Fruit fly (Drosophila melanogaster) whole organism, embryonic: ENCODE data around the gene Pi4KIIalpha.

ENCODE experiments used
- Aef1 ChIP-seq: fragments of 200-800 bp; sonication (Bioruptor generic); IDR thresholded peaks from 3 replicates; pipeline ENCODE4 v1.3.6; 2022; ENCODE audit warnings: missing biosample characterization, missing genetic modification characterization
- C15 ChIP-seq: fragments of 200-800 bp; sonication (Bioruptor generic); IDR thresholded peaks from 3 replicates; pipeline ENCODE4 v1.3.6; 2022; ENCODE audit warnings: missing biosample characterization, missing genetic modification characterization
- CG10209 ChIP-seq: fragments of 200-800 bp; sonication (Bioruptor generic); optimal IDR thresholded peaks from 3 replicates; lab custom pipeline; 2017; ENCODE audit warnings: missing biosample characterization, mild to moderate bottlenecking, missing genetic modification characterization, missing genetic modification reagents
- CG10321 ChIP-seq: fragments of 200-800 bp; sonication (Bioruptor generic); IDR thresholded peaks from 2 replicates; pipeline ENCODE4 v1.3.6; 2022; ENCODE audit warnings: missing biosample characterization, missing genetic modification characterization
- CG10959 ChIP-seq: fragments of 200-800 bp; sonication (Bioruptor generic); IDR thresholded peaks from 2 replicates; pipeline ENCODE4 v1.3.6; 2022; ENCODE audit warnings: missing biosample characterization, missing genetic modification characterization
- CG14860 ChIP-seq: fragments of 200-800 bp; sonication (Bioruptor generic); IDR thresholded peaks from 3 replicates; pipeline ENCODE4 v1.3.6; 2022; ENCODE audit warnings: missing biosample characterization, missing genetic modification characterization; ENCODE audit not compliant: partially characterized antibody
- CG15696 ChIP-seq: fragments of 200-800 bp; sonication (Bioruptor generic); optimal IDR thresholded peaks from 2 replicates; lab custom pipeline; 2019; ENCODE audit warnings: missing biosample characterization, mild to moderate bottlenecking, missing genetic modification characterization, moderate library complexity
- CG1647 ChIP-seq: fragments of 200-800 bp; sonication (Bioruptor generic); optimal IDR thresholded peaks from 3 replicates; lab custom pipeline; 2016; ENCODE audit warnings: missing biosample characterization, missing genetic modification characterization
- CG17361 ChIP-seq: fragments of 200-800 bp; sonication (Bioruptor generic); IDR thresholded peaks from 3 replicates; pipeline ENCODE4 v1.3.6; 2022; ENCODE audit warnings: missing biosample characterization, missing genetic modification characterization
- CG2678 ChIP-seq: fragments of 200-800 bp; sonication (Bioruptor generic); optimal IDR thresholded peaks from 3 replicates; lab custom pipeline; 2019; ENCODE audit warnings: missing biosample characterization, mild to moderate bottlenecking, missing genetic modification characterization, moderate library complexity
- CG2712 ChIP-seq: fragments of 200-800 bp; optimal IDR thresholded peaks from 3 replicates; lab custom pipeline; 2019; ENCODE audit warnings: missing biosample characterization, mild to moderate bottlenecking, missing genetic modification characterization, moderate library complexity
- CG2875 ChIP-seq: fragments of 200-800 bp; sonication (Bioruptor generic); optimal IDR thresholded peaks from 2 replicates; lab custom pipeline; 2017; ENCODE audit warnings: missing biosample characterization, mild to moderate bottlenecking, missing genetic modification characterization, missing genetic modification reagents
- CG3281 ChIP-seq: fragments of 200-800 bp; sonication (Bioruptor generic); optimal IDR thresholded peaks from 3 replicates; lab custom pipeline; 2017; ENCODE audit warnings: missing biosample characterization, mild to moderate bottlenecking, missing genetic modification characterization
- CG4282 ChIP-seq: fragments of 200-800 bp; sonication (Bioruptor generic); optimal IDR thresholded peaks from 2 replicates; lab custom pipeline; 2016; ENCODE audit warnings: missing biosample characterization, missing genetic modification characterization
- CG4707 ChIP-seq: fragments of 200-800 bp; sonication (Bioruptor generic); optimal IDR thresholded peaks from 2 replicates; lab custom pipeline; 2018; ENCODE audit warnings: missing biosample characterization, mild to moderate bottlenecking, missing genetic modification characterization, moderate library complexity
- CG6254 ChIP-seq: fragments of 200-800 bp; sonication (Bioruptor generic); optimal IDR thresholded peaks from 3 replicates; lab custom pipeline; 2017; ENCODE audit warnings: mild to moderate bottlenecking, missing biosample characterization, missing genetic modification reagents, missing genetic modification characterization
- CG6683 ChIP-seq: fragments of 200-800 bp; sonication (Bioruptor generic); optimal IDR thresholded peaks from 2 replicates; lab custom pipeline; 2017; ENCODE audit warnings: missing biosample characterization, mild to moderate bottlenecking, missing genetic modification characterization, missing genetic modification reagents
- CG7271 ChIP-seq: fragments of 200-800 bp; sonication (Bioruptor generic); optimal IDR thresholded peaks from 2 replicates; lab custom pipeline; 2018; ENCODE audit warnings: missing biosample characterization, mild to moderate bottlenecking, missing genetic modification characterization, moderate library complexity
- CG7987 ChIP-seq: fragments of 200-800 bp; sonication (Bioruptor generic); optimal IDR thresholded peaks from 2 replicates; lab custom pipeline; 2018; ENCODE audit warnings: missing biosample characterization, mild to moderate bottlenecking, missing genetic modification characterization, moderate library complexity
- CG8478 ChIP-seq: fragments of >200 bp; optimal IDR thresholded peaks from 2 replicates; lab custom pipeline; 2018
- CHES-1-like ChIP-seq: fragments of 200-800 bp; sonication (Bioruptor generic); optimal IDR thresholded peaks from 2 replicates; lab custom pipeline; 2016; ENCODE audit warnings: missing biosample characterization, missing genetic modification characterization
- E2f2 ChIP-seq: fragments of 200-800 bp; sonication (Bioruptor generic); IDR thresholded peaks from 2 replicates; pipeline ENCODE4 v1.3.6; 2022; ENCODE audit warnings: missing biosample characterization, missing genetic modification characterization
- Gsc ChIP-seq: fragments of 200-800 bp; sonication (Bioruptor generic); IDR thresholded peaks from 2 replicates; pipeline ENCODE4 v1.3.6; 2022; ENCODE audit warnings: missing biosample characterization, missing genetic modification characterization
- HmgD ChIP-seq: fragments of 200-800 bp; sonication (Bioruptor generic); optimal IDR thresholded peaks from 3 replicates; lab custom pipeline; 2016; ENCODE audit warnings: missing biosample characterization, missing genetic modification characterization
- Hr3 ChIP-seq: fragments of 200-800 bp; sonication (Bioruptor generic); optimal IDR thresholded peaks from 3 replicates; lab custom pipeline; 2016; ENCODE audit warnings: missing biosample characterization, missing genetic modification characterization
- Hr78 ChIP-seq, 2 experiments: fragments of 200-800 bp in 1 of 2; fragments of >200 bp in 1 of 2; sonication (Bioruptor generic) in 1 of 2; optimal IDR thresholded peaks; 2 replicates each; lab custom pipeline; 2017 to 2019; ENCODE audit warnings: missing biosample characterization in 2 of 2, missing genetic modification characterization in 2 of 2, mild to moderate bottlenecking in 1 of 2, moderate library complexity in 1 of 2
- Lpt ChIP-seq: fragments of >200 bp; optimal IDR thresholded peaks from 2 replicates; lab custom pipeline; 2018; ENCODE audit warnings: missing biosample characterization, missing genetic modification characterization
- MBD-R2 ChIP-seq: fragments of 200-800 bp; sonication (Bioruptor generic); IDR thresholded peaks from 2 replicates; pipeline ENCODE4 v1.3.6; 2022; ENCODE audit warnings: missing biosample characterization, missing genetic modification characterization
- MESR4 ChIP-seq: fragments of 200-800 bp; sonication (Bioruptor generic); optimal IDR thresholded peaks from 2 replicates; lab custom pipeline; 2018; ENCODE audit warnings: missing biosample characterization, mild to moderate bottlenecking, missing genetic modification characterization, moderate library complexity
- Mad ChIP-seq: fragments of 200-800 bp; sonication (Bioruptor generic); optimal IDR thresholded peaks from 2 replicates; lab custom pipeline; 2016; ENCODE audit warnings: missing biosample characterization, missing genetic modification characterization
- NC2α ChIP-seq: fragments of 200-800 bp; sonication (Bioruptor generic); optimal IDR thresholded peaks from 2 replicates; lab custom pipeline; 2016; ENCODE audit warnings: missing biosample characterization, missing genetic modification characterization
- Neu2 ChIP-seq: fragments of 200-800 bp; sonication (Bioruptor generic); optimal IDR thresholded peaks from 3 replicates; lab custom pipeline; 2016; ENCODE audit warnings: missing biosample characterization, missing genetic modification characterization, borderline replicate concordance
- Pdp1 ChIP-seq, 2 experiments: fragments of 200-800 bp; sonication (Bioruptor generic); optimal IDR thresholded peaks; 3 replicates each; lab custom pipeline; 2016; ENCODE audit warnings: missing biosample characterization in 2 of 2, missing genetic modification characterization in 2 of 2, mild to moderate bottlenecking in 1 of 2, moderate library complexity in 1 of 2
- Tbp ChIP-seq: fragments of >200 bp; optimal IDR thresholded peaks from 2 replicates; lab custom pipeline; 2018; ENCODE audit warnings: missing biosample characterization, missing genetic modification characterization
- az2 ChIP-seq: fragments of 200-800 bp; sonication (Bioruptor generic); optimal IDR thresholded peaks from 3 replicates; lab custom pipeline; 2016; ENCODE audit warnings: missing biosample characterization, missing genetic modification characterization
- dmrt11E ChIP-seq: fragments of 200-800 bp; sonication (Bioruptor generic); optimal IDR thresholded peaks from 3 replicates; lab custom pipeline; 2018; ENCODE audit warnings: missing biosample characterization, mild to moderate bottlenecking, missing genetic modification characterization, moderate library complexity
- eyg ChIP-seq: fragments of 200-800 bp; sonication (Bioruptor generic); optimal IDR thresholded peaks from 3 replicates; lab custom pipeline; 2016; ENCODE audit warnings: missing biosample characterization, missing genetic modification characterization
- fd102C ChIP-seq: fragments of 200-800 bp; sonication (Bioruptor generic); optimal IDR thresholded peaks from 2 replicates; lab custom pipeline; 2018; ENCODE audit warnings: missing biosample characterization, mild to moderate bottlenecking, missing genetic modification characterization, moderate library complexity
- fru ChIP-seq: fragments of >200 bp; optimal IDR thresholded peaks from 2 replicates; lab custom pipeline; 2017
- gce ChIP-seq: fragments of 200-800 bp; sonication (Bioruptor generic); IDR thresholded peaks from 3 replicates; pipeline ENCODE4 v1.3.6; 2022; ENCODE audit warnings: missing biosample characterization, missing genetic modification characterization
- mirr ChIP-seq: fragments of 200-800 bp; sonication (Bioruptor generic); optimal IDR thresholded peaks from 3 replicates; lab custom pipeline; 2018; ENCODE audit warnings: missing biosample characterization, mild to moderate bottlenecking, missing genetic modification characterization
- nom ChIP-seq: fragments of 200-800 bp; sonication (Bioruptor generic); optimal IDR thresholded peaks from 2 replicates; lab custom pipeline; 2017; ENCODE audit warnings: missing biosample characterization, missing genetic modification characterization, mild to moderate bottlenecking, moderate library complexity, missing genetic modification reagents
- pfk ChIP-seq: fragments of 200-800 bp; sonication (Bioruptor generic); optimal IDR thresholded peaks from 2 replicates; lab custom pipeline; 2018; ENCODE audit warnings: missing biosample characterization, mild to moderate bottlenecking, missing genetic modification characterization, moderate library complexity
- salm ChIP-seq: fragments of 200-800 bp; sonication (Bioruptor generic); optimal IDR thresholded peaks from 2 replicates; lab custom pipeline; 2018; ENCODE audit warnings: missing biosample characterization, mild to moderate bottlenecking, missing genetic modification characterization
- sr ChIP-seq: fragments of 200-800 bp; sonication (Bioruptor generic); IDR thresholded peaks from 3 replicates; pipeline ENCODE4 v1.3.6; 2022; ENCODE audit warnings: missing biosample characterization, missing genetic modification characterization
- stc ChIP-seq: fragments of 200-800 bp; sonication (Bioruptor generic); IDR thresholded peaks from 2 replicates; pipeline ENCODE4 v1.3.6; 2022; ENCODE audit warnings: missing biosample characterization, missing genetic modification characterization
- tin ChIP-seq: fragments of 200-800 bp; sonication (Bioruptor generic); optimal IDR thresholded peaks from 3 replicates; lab custom pipeline; 2016; ENCODE audit warnings: missing biosample characterization, missing genetic modification characterization
- tll ChIP-seq, 2 experiments: fragments of 200-800 bp in 1 of 2; fragments of >200 bp in 1 of 2; sonication (Bioruptor generic) in 1 of 2; optimal IDR thresholded peaks; 2 replicates each; lab custom pipeline; 2017 to 2019; ENCODE audit warnings: missing biosample characterization in 2 of 2, missing genetic modification characterization in 2 of 2, mild to moderate bottlenecking in 1 of 2, moderate library complexity in 1 of 2
- twi ChIP-seq: fragments of 200-800 bp; optimal IDR thresholded peaks from 2 replicates; lab custom pipeline; 2019; ENCODE audit warnings: missing biosample characterization, mild to moderate bottlenecking, missing genetic modification characterization, moderate library complexity
- wdn ChIP-seq: fragments of 200-800 bp; sonication (Bioruptor generic); IDR thresholded peaks from 2 replicates; pipeline ENCODE4 v1.3.6; 2022; ENCODE audit warnings: missing biosample characterization, missing genetic modification characterization
- z ChIP-seq: fragments of 200-800 bp; sonication (Bioruptor generic); IDR thresholded peaks from 3 replicates; pipeline ENCODE4 v1.3.6; 2022; ENCODE audit warnings: missing biosample characterization, missing genetic modification characterization

The Pi4KIIalpha gene

DNA sequence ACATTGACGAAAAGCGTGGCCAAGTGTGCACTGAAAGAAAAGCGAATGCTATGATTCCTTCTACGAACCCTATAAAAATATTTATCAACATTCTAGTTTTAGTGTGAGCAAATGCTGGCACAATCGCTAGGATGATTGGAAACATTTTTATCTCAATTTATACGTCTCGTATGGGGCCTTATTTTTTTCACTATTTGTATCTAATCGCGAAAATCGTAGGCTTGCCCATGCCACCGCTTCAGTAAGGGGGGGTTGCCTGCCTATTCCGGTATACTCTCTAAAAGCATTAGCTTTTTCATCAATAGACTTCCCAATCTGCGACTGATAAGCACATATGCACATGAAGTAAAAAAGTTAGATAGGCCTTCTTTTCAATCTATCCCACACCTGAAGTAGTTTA, 2.2 kb upstream of the Pi4KIIalpha start (continued):
- TF ChIP-seq CG1647 (GFP tag; lab: Kevin White, UChicago) = peak; percentile 35
- TF ChIP-seq mirr (GFP tag; lab: Kevin White, UChicago) = peak; percentile 92
- TF ChIP-seq CG3281 = peak; percentile 75
- no peak for TF ChIP-seq nom (GFP tag; lab: Kevin White, UChicago)
- TF ChIP-seq Lpt (GFP tag; lab: Kevin White, UChicago) = no peak
- TF ChIP-seq sr = peak; percentile 70; the same call in 1 of the 3 replicates
- peak; percentile 60 for TF ChIP-seq CG6254
- TF ChIP-seq Gsc = 0 out of 2 replicates have a peak, but pooled peaks have one; percentile 35
- TF ChIP-seq HmgD = no peak
- TF ChIP-seq CG15696 (tag; lab: Kevin White, UChicago) = no peak
- TF ChIP-seq Hr78 (GFP tag; optimal IDR thresholded peaks at IDR 0.05; lab: Kevin White, UChicago) = no peak
- peak; percentile 84 for TF ChIP-seq stc (GFP tag; lab: Robert Waterston, UW)
- peak; percentile 74 for TF ChIP-seq az2 (GFP tag; lab: Kevin White, UChicago)
- peak; percentile 84; the same call in 1 of the 2 replicates for TF ChIP-seq wdn (GFP tag; lab: Robert Waterston, UW)
- TF ChIP-seq E2f2 (GFP tag; lab: Robert Waterston, UW) = peak; percentile 68
- no peak for TF ChIP-seq tll (GFP tag; optimal IDR thresholded peaks at IDR 0.05; lab: Kevin White, UChicago)
- TF ChIP-seq Pdp1 (GFP tag; optimal IDR thresholded peaks at IDR 0.05; lab: Kevin White, UChicago) = peak; percentile 74 to 78
- TF ChIP-seq Hr3 (GFP tag; lab: Kevin White, UChicago) = peak; percentile 74
- peak; percentile 21 for TF ChIP-seq twi (tag; lab: Kevin White, UChicago)
- TF ChIP-seq z (GFP tag; lab: Robert Waterston, UW) = no peak; the same call in 2 of the 3 replicates
- no peak for TF ChIP-seq Tbp
- peak; percentile 19 for TF ChIP-seq CG4707 (GFP tag; lab: Kevin White, UChicago)
- TF ChIP-seq CG14860 = no peak
- TF ChIP-seq pfk (GFP tag; lab: Kevin White, UChicago) = no peak
- TF ChIP-seq CG2712 (tag; lab: Kevin White, UChicago) = peak; percentile 77
- peak; percentile 79 for TF ChIP-seq CG17361
- TF ChIP-seq gce = peak; percentile 74
- peak; percentile 41; the same call in 1 of the 2 replicates for TF ChIP-seq CG10321 (GFP tag; lab: Robert Waterston, UW)
- peak; percentile 87 for TF ChIP-seq CG2678 (tag; lab: Kevin White, UChicago)
- peak; percentile 40 for TF ChIP-seq CG2875 (GFP tag; lab: Kevin White, UChicago)
- TF ChIP-seq MBD-R2 (GFP tag; lab: Robert Waterston, UW) = peak; percentile 66
- TF ChIP-seq CG6683 (GFP tag; lab: Kevin White, UChicago) = peak; percentile 59
- TF ChIP-seq fd102C = no peak
- peak; percentile 73 for TF ChIP-seq salm (tag; lab: Kevin White, UChicago)
- peak; percentile 64 for TF ChIP-seq CG7987 (GFP tag; lab: Kevin White, UChicago)
- TF ChIP-seq Neu2 (GFP tag; lab: Kevin White, UChicago) = no peak
- TF ChIP-seq CG10209 (GFP tag; lab: Kevin White, UChicago) = peak; percentile 82
- TF ChIP-seq Aef1 = peak; percentile 86
- TF ChIP-seq C15 (GFP tag; lab: Robert Waterston, UW) = peak; percentile 74; the same call in 2 of the 3 replicates
- no peak for TF ChIP-seq CG8478
- TF ChIP-seq eyg (GFP tag; lab: Kevin White, UChicago) = peak; percentile 77
- peak; percentile 34 for TF ChIP-seq NC2α
- TF ChIP-seq dmrt11E (tag; lab: Kevin White, UChicago) = no peak
- no peak for TF ChIP-seq CG7271
- peak; percentile 59 for TF ChIP-seq tin (GFP tag; lab: Kevin White, UChicago)
- no peak for TF ChIP-seq CG10959 (GFP tag; lab: Robert Waterston, UW)
- peak; percentile 79 for TF ChIP-seq CHES-1-like (GFP tag; lab: Kevin White, UChicago)
- peak; percentile 80 for TF ChIP-seq Mad (GFP tag; lab: Kevin White, UChicago)
- no peak for TF ChIP-seq fru
- TF ChIP-seq MESR4 (GFP tag; lab: Kevin White, UChicago) = peak; percentile 4
- TF ChIP-seq CG4282 (GFP tag; lab: Kevin White, UChicago) = peak; percentile 53
